Worm (Caenorhabditis elegans) whole organism, early embryonic: Measurements from ENCODE around the gene nhr-286.

Experiments
- F13C5.2 ChIP-seq: sonication (generic microtip); optimal IDR thresholded peaks from 2 replicates; lab custom pipeline; 2017; ENCODE audit warnings: mild to moderate bottlenecking, missing genetic modification characterization, inconsistent platforms, missing compliant biosample characterization
- aly-1 ChIP-seq: sonication (generic microtip); optimal IDR thresholded peaks from 2 replicates; lab custom pipeline; 2016; ENCODE audit warnings: missing genetic modification characterization, missing compliant biosample characterization
- ama-1 ChIP-seq: fragments of 150-350 bp; optimal IDR thresholded peaks from 2 replicates; lab custom pipeline; 2014
- ceh-36 ChIP-seq: sonication (generic microtip); optimal IDR thresholded peaks from 2 replicates; lab custom pipeline; 2016; ENCODE audit warnings: missing genetic modification characterization, inconsistent platforms, missing compliant biosample characterization
- hmbx-1 ChIP-seq: sonication (generic microtip); optimal IDR thresholded peaks from 2 replicates; lab custom pipeline; 2016; ENCODE audit warnings: mild to moderate bottlenecking, missing genetic modification characterization, missing compliant biosample characterization
- hnd-1 ChIP-seq: sonication (generic microtip); optimal IDR thresholded peaks from 2 replicates; lab custom pipeline; 2016; ENCODE audit warnings: missing genetic modification characterization, missing compliant biosample characterization
- sea-1 ChIP-seq: fragments of 200-800 bp; sonication (Bioruptor generic); conservative IDR thresholded peaks from 2 replicates; pipeline ENCODE4 v1.3.6; 2022; ENCODE audit warnings: missing genetic modification characterization, missing compliant biosample characterization

ce11 chrV:7068861-7069260 is 22.5 kb downstream of the nhr-286 start:
- no peak for TF ChIP-seq ama-1 (lab: Kevin White, UChicago)
- TF ChIP-seq hnd-1 (tag; lab: Kevin White, UChicago), result no peak
- TF ChIP-seq sea-1 (GFP tag; lab: Robert Waterston, UW), result no peak
- no peak for TF ChIP-seq hmbx-1 (tag; lab: Kevin White, UChicago)
- TF ChIP-seq ceh-36 (tag; lab: Kevin White, UChicago), result no peak
- no peak for TF ChIP-seq aly-1
- no peak for TF ChIP-seq F13C5.2 (tag; lab: Kevin White, UChicago)
